Worm (Caenorhabditis elegans): ENCODE measurements around the gene Y43B11AL.1.

Gene Y43B11AL.1

DNA sequence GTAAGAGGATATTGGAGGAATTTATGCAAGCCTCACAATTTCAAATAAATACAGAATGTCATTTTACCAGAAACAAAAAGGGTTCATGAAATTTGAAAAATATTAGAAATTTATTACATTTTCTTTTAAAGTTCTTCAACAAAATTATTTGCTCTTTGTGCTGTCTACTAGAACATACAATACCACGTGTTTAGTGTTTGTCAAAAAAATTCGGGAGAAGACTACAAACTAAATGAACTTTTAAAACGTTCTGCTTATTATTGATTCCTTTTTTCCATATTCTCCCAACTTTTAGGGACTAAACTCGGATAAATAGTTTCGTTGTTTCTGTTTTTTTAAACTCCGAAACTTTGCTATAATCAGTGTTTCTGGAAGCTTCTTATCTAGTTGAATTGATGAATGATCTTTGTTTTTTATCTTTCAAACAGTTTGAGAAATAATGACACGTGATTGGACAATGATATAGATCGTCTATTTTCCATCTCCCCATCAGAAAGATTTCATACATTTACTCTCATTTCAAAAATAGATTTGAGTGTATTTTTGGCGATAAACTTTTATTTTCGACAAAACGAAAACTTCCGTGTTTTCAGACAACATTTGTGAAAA lies 16.4 kb upstream of the Y43B11AL.1 start:
- TF ChIP-seq ztf-23 (GFP tag; IDR thresholded peaks at IDR 0.05) (no peak), tab-1 (GFP tag; IDR thresholded peaks at IDR 0.05) (no peak), T22C8.4 (GFP tag; IDR thresholded peaks at IDR 0.05) (no peak), ztf-29 (GFP tag; IDR thresholded peaks at IDR 0.05) (no peak), med-1 (GFP tag; optimal IDR thresholded peaks at IDR 0.05; ENCODE audit: insufficient read depth) (no peak), cog-1 (tag; optimal IDR thresholded peaks at IDR 0.05) (no peak), ref-1 (GFP tag; conservative IDR thresholded peaks at IDR 0.05) (no peak), flt-1 (GFP tag; IDR thresholded peaks at IDR 0.05) (no peak), klf-2 (GFP tag; conservative IDR thresholded peaks at IDR 0.05) (no peak)

DNA sequence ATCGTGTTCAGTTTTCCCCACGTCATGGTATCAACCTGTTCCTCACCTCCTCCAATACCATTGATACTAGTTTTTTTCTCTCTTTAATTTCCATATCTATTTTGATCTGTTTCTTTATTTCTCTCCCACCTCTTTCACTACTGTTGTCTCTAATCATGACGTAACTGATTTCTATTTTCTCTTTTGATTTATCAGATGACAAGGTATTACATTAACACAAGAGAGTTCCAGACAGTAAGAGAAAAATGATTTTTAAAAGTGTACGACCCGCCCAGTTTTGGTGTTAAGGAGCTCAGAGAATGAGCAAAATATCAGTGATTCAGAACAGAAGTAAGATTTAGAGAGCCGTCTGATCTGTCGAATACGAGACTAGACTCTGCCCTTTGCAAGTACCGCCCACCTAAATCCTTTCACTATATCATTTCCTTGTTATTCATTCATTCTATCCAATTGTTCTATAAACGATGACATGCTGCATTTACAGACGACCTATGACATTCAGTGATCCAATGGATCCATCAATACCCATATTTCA lies 15.4 kb upstream of the Y43B11AL.1 start, which contains the start of gene nhr-105:
nhr-105 (plus strand) TSS at position 485 of the 535 bp plus-strand sequence.
- TF ChIP-seq klf-2 (GFP tag; conservative IDR thresholded peaks at IDR 0.05) (no peak), ref-1 (GFP tag; conservative IDR thresholded peaks at IDR 0.05) (no peak), ztf-23 (GFP tag; IDR thresholded peaks at IDR 0.05) (no peak), cog-1 (tag; optimal IDR thresholded peaks at IDR 0.05) (no peak), ztf-29 (GFP tag; IDR thresholded peaks at IDR 0.05) (no peak), tab-1 (GFP tag; IDR thresholded peaks at IDR 0.05) (no peak), flt-1 (GFP tag; IDR thresholded peaks at IDR 0.05) (no peak), med-1 (GFP tag; optimal IDR thresholded peaks at IDR 0.05; ENCODE audit: insufficient read depth) (no peak), T22C8.4 (GFP tag; IDR thresholded peaks at IDR 0.05) (no peak)

DNA sequence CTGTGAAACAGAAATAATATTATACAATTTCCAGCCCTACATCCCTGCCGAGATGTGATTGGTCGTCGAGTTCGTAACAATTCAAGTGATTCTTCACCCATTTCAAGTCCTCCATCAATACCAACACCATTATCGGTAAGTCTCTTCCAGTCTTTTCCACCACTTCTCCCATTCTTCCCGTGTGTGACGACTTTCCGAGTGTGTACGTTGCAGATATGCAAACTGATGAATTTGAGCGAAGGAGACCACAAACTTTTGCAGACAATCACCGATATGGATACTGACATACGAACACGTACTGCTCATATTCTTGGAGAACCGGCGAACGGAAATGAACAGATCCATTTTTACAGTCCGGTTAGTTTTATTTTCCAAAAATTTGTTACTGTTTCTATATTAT lies 13.6 kb upstream of the Y43B11AL.1 start:
- TF ChIP-seq med-1 (GFP tag; optimal IDR thresholded peaks at IDR 0.05; ENCODE audit: insufficient read depth) = no peak
- no peak for TF ChIP-seq flt-1 (GFP tag; IDR thresholded peaks at IDR 0.05)

DNA sequence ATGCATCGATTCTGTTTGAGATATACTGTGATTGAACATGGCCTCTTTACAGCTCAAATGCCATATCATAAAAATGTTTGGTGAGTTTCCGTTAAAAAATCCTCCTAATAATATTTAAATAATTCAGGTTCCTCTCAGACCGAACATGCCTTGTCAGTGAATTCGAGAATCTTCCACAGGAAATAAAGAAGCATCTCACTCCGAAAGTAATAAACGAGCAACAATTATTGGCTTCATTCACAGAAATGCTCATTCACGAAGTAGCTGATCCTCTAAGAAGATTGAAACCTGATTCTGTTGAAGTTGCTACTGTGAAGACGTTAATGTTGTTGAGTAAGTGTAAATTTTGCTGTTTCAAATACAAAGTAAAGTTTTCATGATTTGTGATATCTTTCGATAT lies 13.0 kb upstream of the Y43B11AL.1 start:
- TF ChIP-seq klf-2 (GFP tag; conservative IDR thresholded peaks at IDR 0.05) = no peak
- TF ChIP-seq ztf-23 (GFP tag; IDR thresholded peaks at IDR 0.05) = no peak
- no peak for TF ChIP-seq flt-1 (GFP tag; IDR thresholded peaks at IDR 0.05)
- TF ChIP-seq ref-1 (GFP tag; conservative IDR thresholded peaks at IDR 0.05) = no peak
- no peak for TF ChIP-seq ztf-29 (GFP tag; IDR thresholded peaks at IDR 0.05)
- TF ChIP-seq med-1 (GFP tag; optimal IDR thresholded peaks at IDR 0.05; ENCODE audit: insufficient read depth) = no peak
- TF ChIP-seq T22C8.4 (GFP tag; IDR thresholded peaks at IDR 0.05) = no peak
- no peak for TF ChIP-seq cog-1 (tag; optimal IDR thresholded peaks at IDR 0.05)
- no peak for TF ChIP-seq tab-1 (GFP tag; IDR thresholded peaks at IDR 0.05)

DNA sequence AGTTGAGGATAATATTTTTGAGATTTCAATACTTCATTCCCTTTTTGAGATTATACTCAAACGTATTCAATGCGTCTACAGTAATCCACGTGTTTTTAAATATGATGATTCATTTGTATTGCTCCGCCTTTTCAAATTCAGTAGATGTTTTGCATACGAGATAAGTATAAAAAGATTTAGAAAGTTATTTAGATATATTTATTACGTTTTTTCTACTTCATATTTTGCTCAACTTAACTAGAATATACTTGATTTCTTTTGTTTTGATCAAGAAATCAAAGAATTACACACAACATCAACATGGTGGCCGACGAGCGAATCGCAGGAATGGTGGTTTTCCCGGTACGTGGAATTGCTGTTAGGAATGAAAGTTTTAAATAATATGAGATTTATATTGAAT lies 7.4 kb upstream of the Y43B11AL.1 start, which contains the start of gene srx-50:
srx-50 (plus strand) TSS at position 301 of the 400 bp plus-strand sequence.
- TF ChIP-seq ztf-23 (GFP tag; IDR thresholded peaks at IDR 0.05) = no peak
- no peak for TF ChIP-seq med-1 (GFP tag; optimal IDR thresholded peaks at IDR 0.05; ENCODE audit: insufficient read depth)
- no peak for TF ChIP-seq ztf-29 (GFP tag; IDR thresholded peaks at IDR 0.05)
- TF ChIP-seq ref-1 (GFP tag; conservative IDR thresholded peaks at IDR 0.05) = no peak
- TF ChIP-seq flt-1 (GFP tag; IDR thresholded peaks at IDR 0.05) = no peak
- no peak for TF ChIP-seq T22C8.4 (GFP tag; IDR thresholded peaks at IDR 0.05)
- TF ChIP-seq tab-1 (GFP tag; IDR thresholded peaks at IDR 0.05) = no peak
- TF ChIP-seq cog-1 (tag; optimal IDR thresholded peaks at IDR 0.05) = no peak
- no peak for TF ChIP-seq klf-2 (GFP tag; conservative IDR thresholded peaks at IDR 0.05)

DNA sequence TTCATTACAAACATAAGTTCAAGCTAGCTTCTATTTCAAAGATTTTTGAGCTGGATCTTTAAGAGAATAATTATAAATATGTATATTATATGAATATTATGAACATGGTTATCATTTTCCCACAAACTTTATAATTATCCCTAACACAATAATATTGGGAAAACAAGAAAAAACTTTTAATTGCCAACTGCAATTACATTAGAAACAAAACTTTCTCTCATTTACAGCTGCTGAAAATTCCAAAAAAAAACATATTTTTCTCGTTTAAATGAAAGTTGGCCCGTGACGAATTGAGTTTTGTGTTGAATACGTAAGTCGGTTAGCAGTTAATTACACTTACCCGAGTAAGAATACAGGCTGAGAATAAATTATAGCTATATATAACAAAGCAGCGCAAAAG lies 2.4 kb upstream of the Y43B11AL.1 start:
- no peak for TF ChIP-seq flt-1 (GFP tag; IDR thresholded peaks at IDR 0.05)
- no peak for TF ChIP-seq med-1 (GFP tag; optimal IDR thresholded peaks at IDR 0.05; ENCODE audit: insufficient read depth)
- TF ChIP-seq ztf-29 (GFP tag; IDR thresholded peaks at IDR 0.05) = no peak
- TF ChIP-seq tab-1 (GFP tag; IDR thresholded peaks at IDR 0.05) = no peak
- no peak for TF ChIP-seq T22C8.4 (GFP tag; IDR thresholded peaks at IDR 0.05)
- TF ChIP-seq ref-1 (GFP tag; conservative IDR thresholded peaks at IDR 0.05) = no peak
- TF ChIP-seq klf-2 (GFP tag; conservative IDR thresholded peaks at IDR 0.05) = no peak
- TF ChIP-seq ztf-23 (GFP tag; IDR thresholded peaks at IDR 0.05) = no peak
- no peak for TF ChIP-seq cog-1 (tag; optimal IDR thresholded peaks at IDR 0.05)

DNA sequence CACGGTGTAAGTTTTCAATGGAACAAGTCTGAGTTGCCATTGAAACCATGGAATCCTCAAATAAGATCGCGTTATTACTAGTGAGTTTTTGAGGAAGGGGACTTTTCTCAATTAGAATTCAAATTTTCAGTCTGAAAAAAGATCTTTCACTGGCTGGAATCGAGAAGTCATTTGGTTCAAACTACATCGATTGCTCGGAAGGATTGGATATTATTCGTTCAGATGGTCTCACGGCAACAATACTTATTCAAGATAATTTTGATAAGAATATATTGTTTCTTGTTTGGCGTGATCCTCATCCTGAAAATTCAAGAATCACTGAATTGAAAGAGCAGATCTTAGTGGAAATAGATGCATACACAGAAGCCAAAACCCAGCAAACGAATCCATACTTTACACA lies 2.3 kb downstream of the Y43B11AL.1 start:
- TF ChIP-seq cog-1 (tag; optimal IDR thresholded peaks at IDR 0.05) = no peak
- TF ChIP-seq klf-2 (GFP tag; conservative IDR thresholded peaks at IDR 0.05) = no peak
- TF ChIP-seq flt-1 (GFP tag; IDR thresholded peaks at IDR 0.05) = no peak
- no peak for TF ChIP-seq ztf-29 (GFP tag; IDR thresholded peaks at IDR 0.05)
- TF ChIP-seq med-1 (GFP tag; optimal IDR thresholded peaks at IDR 0.05; ENCODE audit: insufficient read depth) = no peak
- TF ChIP-seq ref-1 (GFP tag; conservative IDR thresholded peaks at IDR 0.05) = no peak
- no peak for TF ChIP-seq ztf-23 (GFP tag; IDR thresholded peaks at IDR 0.05)
- TF ChIP-seq tab-1 (GFP tag; IDR thresholded peaks at IDR 0.05) = no peak
- TF ChIP-seq T22C8.4 (GFP tag; IDR thresholded peaks at IDR 0.05) = no peak

DNA sequence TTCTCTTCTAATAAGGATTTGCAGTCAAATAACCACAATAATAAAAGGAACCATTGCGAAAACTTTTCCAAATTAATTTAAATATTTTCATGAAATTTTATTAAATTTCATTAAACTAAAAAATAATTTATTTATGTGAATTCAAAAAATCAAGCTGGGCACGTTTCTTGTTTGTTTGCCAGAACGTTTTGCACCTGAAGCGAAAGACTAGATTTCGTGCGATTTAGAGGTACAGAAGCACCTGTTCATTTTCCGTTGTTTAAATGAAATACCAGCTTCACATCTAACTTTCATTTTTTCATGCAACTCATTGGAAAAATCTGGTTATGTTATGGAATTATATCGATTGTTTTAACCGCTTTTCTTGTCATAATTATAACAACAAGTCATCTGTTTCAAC lies 7.0 kb downstream of the Y43B11AL.1 start, which contains the start of gene srg-48:
srg-48 (plus strand) TSS at position 301 of the 400 bp plus-strand sequence.
- TF ChIP-seq ref-1 (GFP tag; conservative IDR thresholded peaks at IDR 0.05) = no peak
- TF ChIP-seq ztf-29 (GFP tag; IDR thresholded peaks at IDR 0.05) = no peak

DNA sequence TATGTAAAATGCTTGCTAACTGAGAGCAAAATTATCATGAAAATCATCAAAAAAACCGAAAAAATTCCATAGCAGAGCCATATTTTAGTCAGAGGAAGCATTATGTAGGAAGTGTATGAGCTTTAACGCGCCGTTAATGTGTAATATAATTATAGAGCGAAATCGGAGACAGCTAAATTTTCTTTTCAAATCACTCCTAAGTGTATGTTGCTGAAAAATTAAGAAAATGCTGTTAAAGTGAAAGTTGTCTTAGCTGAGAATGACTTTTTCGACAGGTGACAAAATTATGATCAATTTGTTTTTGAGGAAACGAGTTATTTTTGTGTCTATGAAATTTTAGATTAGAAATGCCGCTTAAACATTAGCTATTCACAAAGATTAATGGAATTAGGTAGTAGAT lies 9.9 kb downstream of the Y43B11AL.1 start, which contains the start of gene srg-50:
srg-50 (minus strand) TSS at position 101 of the 400 bp plus-strand sequence.
- TF ChIP-seq T22C8.4 (GFP tag; IDR thresholded peaks at IDR 0.05) (no peak), ztf-23 (GFP tag; IDR thresholded peaks at IDR 0.05) (no peak), ref-1 (GFP tag; conservative IDR thresholded peaks at IDR 0.05) (no peak), klf-2 (GFP tag; conservative IDR thresholded peaks at IDR 0.05) (no peak), tab-1 (GFP tag; IDR thresholded peaks at IDR 0.05) (no peak), flt-1 (GFP tag; IDR thresholded peaks at IDR 0.05) (no peak), med-1 (GFP tag; optimal IDR thresholded peaks at IDR 0.05; ENCODE audit: insufficient read depth) (no peak), ztf-29 (GFP tag; IDR thresholded peaks at IDR 0.05) (no peak), cog-1 (tag; optimal IDR thresholded peaks at IDR 0.05) (no peak)

DNA sequence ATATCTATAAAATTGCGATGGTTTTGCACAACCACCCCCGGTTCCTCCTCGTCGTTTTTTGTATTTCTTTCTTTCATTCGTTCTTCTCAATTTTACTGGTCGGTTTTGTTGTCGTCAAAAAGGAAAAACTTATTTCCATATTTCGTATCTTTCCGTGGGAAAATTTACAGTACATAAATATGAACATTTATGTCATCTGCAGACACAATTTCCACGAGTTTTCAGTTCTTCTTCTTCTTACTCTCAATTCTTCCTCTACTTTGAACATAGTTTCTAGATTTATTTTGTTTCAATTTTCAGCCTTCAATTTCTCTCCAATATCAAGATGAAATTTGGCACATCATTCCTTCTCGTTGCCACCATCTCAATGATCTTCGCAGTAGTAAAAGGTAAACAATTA lies 16.1 kb downstream of the Y43B11AL.1 start, which contains the start of gene Y43B11AR.1:
Y43B11AR.1 (plus strand) TSS at position 301 of the 400 bp plus-strand sequence.
- TF ChIP-seq ztf-23 (GFP tag; IDR thresholded peaks at IDR 0.05) (no peak), ref-1 (GFP tag; conservative IDR thresholded peaks at IDR 0.05) (no peak), ztf-29 (GFP tag; IDR thresholded peaks at IDR 0.05) (no peak), klf-2 (GFP tag; conservative IDR thresholded peaks at IDR 0.05) (no peak), med-1 (GFP tag; optimal IDR thresholded peaks at IDR 0.05; ENCODE audit: insufficient read depth) (no peak), flt-1 (GFP tag; IDR thresholded peaks at IDR 0.05) (no peak), T22C8.4 (GFP tag; IDR thresholded peaks at IDR 0.05) (no peak), tab-1 (GFP tag; IDR thresholded peaks at IDR 0.05) (no peak), cog-1 (tag; optimal IDR thresholded peaks at IDR 0.05) (no peak)
